Worm (Caenorhabditis elegans): ENCODE measurements around the gene wdr-5.2.

DNA sequence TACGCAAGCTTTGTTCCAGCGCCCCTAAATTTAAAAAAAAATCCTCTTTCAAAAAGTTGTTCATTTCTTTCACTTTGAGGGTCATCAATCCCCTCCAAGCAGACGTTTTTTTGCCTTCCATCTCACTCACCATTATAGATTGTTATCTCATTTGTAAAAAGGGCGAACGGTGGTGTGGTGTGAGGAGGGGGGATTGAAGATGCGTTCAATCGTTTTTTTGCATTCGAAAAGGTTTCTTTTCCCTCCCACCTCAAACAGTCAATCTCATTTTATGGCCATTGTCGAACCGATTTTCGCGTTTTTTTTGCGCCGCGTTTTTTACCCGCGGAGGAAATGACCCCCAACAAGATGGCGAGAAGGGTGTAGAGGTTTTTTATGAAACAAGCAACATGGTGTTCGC, 11.0 kb upstream of the wdr-5.2 start:
- no peak for TF ChIP-seq pes-1 (GFP tag; IDR thresholded peaks at IDR 0.05)
- TF ChIP-seq ceh-13 (GFP tag; optimal IDR thresholded peaks at IDR 0.05): no peak
- TF ChIP-seq scrt-1 (GFP tag; IDR thresholded peaks at IDR 0.05): no peak
- no peak for TF ChIP-seq tbx-11 (GFP tag; IDR thresholded peaks at IDR 0.05)
- no peak for TF ChIP-seq tra-4 (tag; optimal IDR thresholded peaks at IDR 0.05)

All from whole organism, early embryonic.